Worm (Caenorhabditis elegans) whole organism, L4 larva: ENCODE data around the gene B0286.1.

Source experiments
- R02D3.7 ChIP-seq: fragments of 150-350 bp; sonication (generic microtip); optimal IDR thresholded peaks from 3 replicates; lab custom pipeline; 2014; ENCODE audit warnings: missing biosample characterization, missing genetic modification characterization
- ZK546.5 ChIP-seq, 2 experiments: sonication (generic microtip); optimal IDR thresholded peaks; 2 replicates each; lab custom pipeline; 2017; ENCODE audit warnings: missing biosample characterization in 2 of 2, missing genetic modification characterization in 2 of 2
- aha-1 ChIP-seq: fragments of 150-350 bp; peaks from one replicate; lab custom pipeline; 2014; ENCODE audit warnings: missing biosample characterization, missing genetic modification characterization
- ama-1 ChIP-seq: fragments of 150-350 bp; optimal IDR thresholded peaks from 2 replicates; lab custom pipeline; 2014; ENCODE audit warnings: inconsistent platforms, mixed read lengths
- ceh-28 ChIP-seq: fragments of 150-350 bp; optimal IDR thresholded peaks from 2 replicates; lab custom pipeline; 2014; ENCODE audit warnings: missing biosample characterization, missing genetic modification reagents, missing genetic modification characterization
- nhr-11 ChIP-seq: fragments of 150-350 bp; optimal IDR thresholded peaks from 2 replicates; lab custom pipeline; 2014; ENCODE audit warnings: missing biosample characterization, missing genetic modification characterization
- unc-130 ChIP-seq: sonication (generic microtip); optimal IDR thresholded peaks from 2 replicates; lab custom pipeline; 2016; ENCODE audit warnings: missing genetic modification reagents, missing genetic modification characterization, missing compliant biosample characterization

DNA sequence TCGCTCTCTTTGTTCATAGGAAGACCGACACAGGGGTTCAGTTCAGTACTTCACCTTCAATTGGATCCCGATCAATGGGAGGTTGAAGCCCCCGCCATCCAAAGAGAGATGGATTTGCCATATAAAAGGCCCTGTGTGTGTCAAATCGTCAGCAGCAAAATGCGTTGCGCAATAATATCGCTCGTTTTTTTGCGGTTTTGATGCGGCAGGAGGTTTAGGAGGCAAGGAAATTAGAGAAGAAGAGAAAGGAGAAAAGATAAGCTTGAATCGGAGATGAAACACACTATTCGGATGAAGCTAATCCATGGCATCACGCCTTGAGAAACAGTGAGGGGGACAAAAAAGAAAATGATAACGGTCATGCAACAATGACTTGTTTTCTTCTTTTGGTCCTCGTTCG is 16.1 kb downstream of the B0286.1 start:
- TF ChIP-seq ama-1 (no peak), unc-130 (GFP tag; lab: Kevin White, UChicago) (no peak), ceh-28 (tag; lab: Kevin White, UChicago) (no peak), nhr-11 (no peak), ZK546.5 (tag; optimal IDR thresholded peaks at IDR 0.05; lab: Kevin White, UChicago) (no peak), R02D3.7 (no peak), aha-1 (tag; lab: Kevin White, UChicago) (peak; percentile 65)
